Worm (Caenorhabditis elegans): Measurements from ENCODE around the gene C08H9.15.

The C08H9.15 gene

ce11 chrII:9880826-9881225 is at the start of gene C08H9.15:
TSS of gene C08H9.15 (plus strand) at chrII:9881193.
- TF ChIP-seq tbx-11 (GFP tag; IDR thresholded peaks at IDR 0.05): no peak

- TF ChIP-seq sea-1 (GFP tag; conservative IDR thresholded peaks at IDR 0.05): no peak
- TF ChIP-seq ama-1 (optimal IDR thresholded peaks at IDR 0.05): no peak
- no peak for TF ChIP-seq ceh-13 (GFP tag; optimal IDR thresholded peaks at IDR 0.05)
- TF ChIP-seq ets-7 (tag; optimal IDR thresholded peaks at IDR 0.05): no peak
- TF ChIP-seq tbx-11 (GFP tag; IDR thresholded peaks at IDR 0.05): no peak
- no peak for TF ChIP-seq scrt-1 (GFP tag; IDR thresholded peaks at IDR 0.05)
- TF ChIP-seq hnd-1 (tag; optimal IDR thresholded peaks at IDR 0.05): no peak
- TF ChIP-seq F13C5.2 (tag; optimal IDR thresholded peaks at IDR 0.05): no peak
- no peak for TF ChIP-seq B0310.2 (tag; optimal IDR thresholded peaks at IDR 0.05)
- TF ChIP-seq pes-1 (GFP tag; IDR thresholded peaks at IDR 0.05): no peak
- no peak for TF ChIP-seq tra-4 (tag; optimal IDR thresholded peaks at IDR 0.05)
- TF ChIP-seq hmg-4 (GFP tag; optimal IDR thresholded peaks at IDR 0.05): no peak
- TF ChIP-seq hmbx-1 (tag; optimal IDR thresholded peaks at IDR 0.05): no peak
- TF ChIP-seq tbx-37 (GFP tag; conservative IDR thresholded peaks at IDR 0.05): no peak
- TF ChIP-seq ceh-36 (tag; optimal IDR thresholded peaks at IDR 0.05): no peak
- TF ChIP-seq aly-1 (tag; optimal IDR thresholded peaks at IDR 0.05): no peak
- TF ChIP-seq flt-1 (GFP tag; IDR thresholded peaks at IDR 0.05): no peak
Observed at ce11 chrII:9833855-9834254, 47.1 kb upstream of the C08H9.15 start, which contains the start of gene ZK938.3. TSS of gene ZK938.3 (minus strand) at chrII:9833955.

ce11 chrII:9834921-9835320 is 46.1 kb upstream of the C08H9.15 start, which contains the start of gene arrd-5:
TSS of gene arrd-5 (plus strand) at chrII:9835221.
- no peak for TF ChIP-seq ceh-13 (GFP tag; optimal IDR thresholded peaks at IDR 0.05)
- TF ChIP-seq tra-4 (tag; optimal IDR thresholded peaks at IDR 0.05): no peak
- no peak for TF ChIP-seq hnd-1 (tag; optimal IDR thresholded peaks at IDR 0.05)
- no peak for TF ChIP-seq hmg-4 (GFP tag; optimal IDR thresholded peaks at IDR 0.05)
- TF ChIP-seq hmbx-1 (tag; optimal IDR thresholded peaks at IDR 0.05): no peak
- TF ChIP-seq ceh-36 (tag; optimal IDR thresholded peaks at IDR 0.05): no peak
- TF ChIP-seq ama-1 (optimal IDR thresholded peaks at IDR 0.05): no peak
- no peak for TF ChIP-seq ets-7 (tag; optimal IDR thresholded peaks at IDR 0.05)
- TF ChIP-seq B0310.2 (tag; optimal IDR thresholded peaks at IDR 0.05): no peak
- no peak for TF ChIP-seq scrt-1 (GFP tag; IDR thresholded peaks at IDR 0.05)
- no peak for TF ChIP-seq F13C5.2 (tag; optimal IDR thresholded peaks at IDR 0.05)

ce11 chrII:9835958-9836357 is 45.0 kb upstream of the C08H9.15 start:
- TF ChIP-seq B0310.2 (tag; optimal IDR thresholded peaks at IDR 0.05): no peak
- TF ChIP-seq flt-1 (GFP tag; IDR thresholded peaks at IDR 0.05): no peak
- no peak for TF ChIP-seq hmg-4 (GFP tag; optimal IDR thresholded peaks at IDR 0.05)
- no peak for TF ChIP-seq hmbx-1 (tag; optimal IDR thresholded peaks at IDR 0.05)
- TF ChIP-seq ceh-13 (GFP tag; optimal IDR thresholded peaks at IDR 0.05): no peak
- no peak for TF ChIP-seq F13C5.2 (tag; optimal IDR thresholded peaks at IDR 0.05)
- TF ChIP-seq ama-1 (optimal IDR thresholded peaks at IDR 0.05): no peak
- no peak for TF ChIP-seq pes-1 (GFP tag; IDR thresholded peaks at IDR 0.05)
- TF ChIP-seq tra-4 (tag; optimal IDR thresholded peaks at IDR 0.05): no peak
- no peak for TF ChIP-seq ets-7 (tag; optimal IDR thresholded peaks at IDR 0.05)
- no peak for TF ChIP-seq aly-1 (tag; optimal IDR thresholded peaks at IDR 0.05)
- no peak for TF ChIP-seq sea-1 (GFP tag; conservative IDR thresholded peaks at IDR 0.05)

ce11 chrII:9838260-9838935 is 42.6 kb upstream of the C08H9.15 start, which contains the start of gene arrd-4:
TSS of gene arrd-4 (minus strand) at chrII:9838310.
- no peak for TF ChIP-seq ama-1 (optimal IDR thresholded peaks at IDR 0.05)
- TF ChIP-seq tbx-37 (GFP tag; conservative IDR thresholded peaks at IDR 0.05): no peak
- no peak for TF ChIP-seq aly-1 (tag; optimal IDR thresholded peaks at IDR 0.05)
- TF ChIP-seq sea-1 (GFP tag; conservative IDR thresholded peaks at IDR 0.05): no peak
- no peak for TF ChIP-seq pes-1 (GFP tag; IDR thresholded peaks at IDR 0.05)
- TF ChIP-seq tbx-11 (GFP tag; IDR thresholded peaks at IDR 0.05): no peak
- no peak for TF ChIP-seq B0310.2 (tag; optimal IDR thresholded peaks at IDR 0.05)
- no peak for TF ChIP-seq ceh-36 (tag; optimal IDR thresholded peaks at IDR 0.05)
- TF ChIP-seq hmbx-1 (tag; optimal IDR thresholded peaks at IDR 0.05): no peak
- no peak for TF ChIP-seq hmg-4 (GFP tag; optimal IDR thresholded peaks at IDR 0.05)
- TF ChIP-seq ceh-13 (GFP tag; optimal IDR thresholded peaks at IDR 0.05): no peak
- no peak for TF ChIP-seq tra-4 (tag; optimal IDR thresholded peaks at IDR 0.05)
- TF ChIP-seq hnd-1 (tag; optimal IDR thresholded peaks at IDR 0.05): no peak
- no peak for TF ChIP-seq ets-7 (tag; optimal IDR thresholded peaks at IDR 0.05)
- no peak for TF ChIP-seq scrt-1 (GFP tag; IDR thresholded peaks at IDR 0.05)
- TF ChIP-seq F13C5.2 (tag; optimal IDR thresholded peaks at IDR 0.05): no peak
- no peak for TF ChIP-seq flt-1 (GFP tag; IDR thresholded peaks at IDR 0.05)

ce11 chrII:9840313-9840712 is 40.7 kb upstream of the C08H9.15 start, which contains the start of gene ZK938.11:
TSS of gene ZK938.11 (minus strand) at chrII:9840413.
- no peak for TF ChIP-seq hmbx-1 (tag; optimal IDR thresholded peaks at IDR 0.05)
- no peak for TF ChIP-seq ets-7 (tag; optimal IDR thresholded peaks at IDR 0.05)
- TF ChIP-seq ceh-13 (GFP tag; optimal IDR thresholded peaks at IDR 0.05): no peak
- no peak for TF ChIP-seq tbx-37 (GFP tag; conservative IDR thresholded peaks at IDR 0.05)
- no peak for TF ChIP-seq flt-1 (GFP tag; IDR thresholded peaks at IDR 0.05)
- TF ChIP-seq ceh-36 (tag; optimal IDR thresholded peaks at IDR 0.05): no peak
- TF ChIP-seq tra-4 (tag; optimal IDR thresholded peaks at IDR 0.05): no peak
- no peak for TF ChIP-seq tbx-11 (GFP tag; IDR thresholded peaks at IDR 0.05)
- TF ChIP-seq hnd-1 (tag; optimal IDR thresholded peaks at IDR 0.05): no peak

- TF ChIP-seq tbx-37 (GFP tag; conservative IDR thresholded peaks at IDR 0.05): no peak
Observed at ce11 chrII:9841985-9842505, 38.9 kb upstream of the C08H9.15 start, which contains the start of gene rnh-1.2. TSS of gene rnh-1.2 (minus strand) at chrII:9842035.

ce11 chrII:9845239-9845638 is 35.8 kb upstream of the C08H9.15 start, which contains the start of gene chil-9:
TSS of gene chil-9 (minus strand) at chrII:9845339.
- no peak for TF ChIP-seq tbx-11 (GFP tag; IDR thresholded peaks at IDR 0.05)
- no peak for TF ChIP-seq ets-7 (tag; optimal IDR thresholded peaks at IDR 0.05)
- no peak for TF ChIP-seq ceh-36 (tag; optimal IDR thresholded peaks at IDR 0.05)
- no peak for TF ChIP-seq B0310.2 (tag; optimal IDR thresholded peaks at IDR 0.05)
- TF ChIP-seq tra-4 (tag; optimal IDR thresholded peaks at IDR 0.05): no peak
- TF ChIP-seq F13C5.2 (tag; optimal IDR thresholded peaks at IDR 0.05): no peak
- TF ChIP-seq hmbx-1 (tag; optimal IDR thresholded peaks at IDR 0.05): no peak
- TF ChIP-seq ceh-13 (GFP tag; optimal IDR thresholded peaks at IDR 0.05): no peak
- TF ChIP-seq tbx-37 (GFP tag; conservative IDR thresholded peaks at IDR 0.05): no peak
- no peak for TF ChIP-seq hmg-4 (GFP tag; optimal IDR thresholded peaks at IDR 0.05)
- no peak for TF ChIP-seq pes-1 (GFP tag; IDR thresholded peaks at IDR 0.05)
- no peak for TF ChIP-seq flt-1 (GFP tag; IDR thresholded peaks at IDR 0.05)
- no peak for TF ChIP-seq ama-1 (optimal IDR thresholded peaks at IDR 0.05)
- no peak for TF ChIP-seq scrt-1 (GFP tag; IDR thresholded peaks at IDR 0.05)
